Fruit fly (Drosophila melanogaster) whole organism, prepupa: Measurements from ENCODE around the gene numb.

Source experiments
- Smox ChIP-seq: fragments of 200-800 bp; sonication (Bioruptor generic); optimal IDR thresholded peaks from 3 replicates; lab custom pipeline; 2016; ENCODE audit warnings: missing biosample characterization, missing genetic modification characterization
- Sox15 ChIP-seq: fragments of 200-800 bp; sonication (Bioruptor generic); optimal IDR thresholded peaks from 3 replicates; lab custom pipeline; 2016; ENCODE audit warnings: missing biosample characterization, missing genetic modification characterization
- svp ChIP-seq: fragments of 200-800 bp; sonication (Bioruptor generic); peaks from one replicate; lab custom pipeline; 2016; ENCODE audit warnings: missing biosample characterization, missing genetic modification characterization
- topi ChIP-seq: fragments of 200-800 bp; sonication (Bioruptor generic); optimal IDR thresholded peaks from 3 replicates; lab custom pipeline; 2016; ENCODE audit warnings: missing biosample characterization, missing genetic modification characterization

dm6 chr2L:9421312-9421711 is 16.0 kb upstream of the numb start:
- TF ChIP-seq svp (GFP tag; lab: Kevin White, UChicago): no peak
- TF ChIP-seq Sox15: no peak
- TF ChIP-seq topi: no peak
- no peak for TF ChIP-seq Smox (GFP tag; lab: Kevin White, UChicago)
